Worm (Caenorhabditis elegans): ENCODE results near the gene clec-1.

The clec-1 gene

DNA sequence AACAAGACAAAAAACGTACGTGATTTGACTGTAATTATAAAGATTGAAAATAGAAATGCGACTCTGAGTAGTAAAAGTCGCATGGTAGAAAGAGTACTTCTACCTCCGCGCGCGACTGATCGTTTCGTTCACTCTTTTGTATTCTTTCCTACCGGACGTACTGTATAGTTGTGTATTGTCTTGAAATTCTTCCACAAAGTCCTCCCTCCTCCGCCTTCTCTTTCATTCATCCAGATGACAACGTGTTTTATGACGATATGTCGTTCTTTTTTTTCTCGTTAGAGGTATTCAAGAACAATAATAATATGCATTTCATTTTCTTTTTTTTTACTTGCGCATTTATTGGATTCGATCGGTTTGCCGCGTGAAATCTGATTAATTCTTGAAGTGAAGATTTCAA lies 26.5 kb downstream of the clec-1 start, which contains the start of gene K09H11.4:
Gene K09H11.4, minus strand, starts transcription at position 101 of the 400 bp plus-strand sequence.
- TF ChIP-seq zag-1 (tag; optimal IDR thresholded peaks at IDR 0.05) (no peak), nhr-67 (tag; optimal IDR thresholded peaks at IDR 0.05) (no peak), lin-15B (tag; optimal IDR thresholded peaks at IDR 0.05) (no peak), elt-2 (tag; optimal IDR thresholded peaks at IDR 0.05) (no peak), fkh-2 (tag; optimal IDR thresholded peaks at IDR 0.05) (no peak), elt-3 (tag; optimal IDR thresholded peaks at IDR 0.05) (no peak), eor-1 (tag; optimal IDR thresholded peaks at IDR 0.05) (no peak), egl-5 (tag; optimal IDR thresholded peaks at IDR 0.05) (no peak), nhr-11 (tag; optimal IDR thresholded peaks at IDR 0.05) (no peak), ceh-9 (tag; optimal IDR thresholded peaks at IDR 0.05) (no peak), egl-27 (tag; optimal IDR thresholded peaks at IDR 0.05) (no peak), nhr-77 (tag; optimal IDR thresholded peaks at IDR 0.05) (no peak)

DNA sequence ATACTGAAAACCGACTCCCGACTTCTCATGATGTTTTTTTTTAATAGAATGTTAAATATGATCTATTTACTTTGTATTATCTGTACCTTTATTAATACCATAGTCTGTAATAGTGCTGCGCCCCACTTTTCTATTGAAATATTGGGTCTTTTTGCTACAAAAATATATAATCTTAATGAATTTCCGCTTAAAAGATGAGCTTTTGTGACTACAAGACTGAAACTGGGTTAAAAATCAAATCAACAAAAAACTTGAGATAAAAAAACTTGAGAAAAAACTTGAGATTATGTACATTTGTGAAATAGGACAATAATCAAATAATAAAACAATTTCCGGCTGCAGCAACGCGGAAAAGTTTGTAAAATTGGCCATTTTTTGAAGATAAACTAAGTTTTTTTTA lies 30.8 kb downstream of the clec-1 start, which contains the start of gene K09H11.15:
Gene K09H11.15, minus strand, starts transcription at position 101 of the 400 bp plus-strand sequence.
- TF ChIP-seq tbx-2 (tag; optimal IDR thresholded peaks at IDR 0.05) (no peak), pha-4 (tag; optimal IDR thresholded peaks at IDR 0.05) (no peak), R02D3.7 (tag; optimal IDR thresholded peaks at IDR 0.05) (no peak), nhr-76 (tag; optimal IDR thresholded peaks at IDR 0.05) (no peak), fkh-2 (tag; optimal IDR thresholded peaks at IDR 0.05) (no peak), nhr-237 (tag; optimal IDR thresholded peaks at IDR 0.05) (no peak), ceh-16 (tag; optimal IDR thresholded peaks at IDR 0.05) (no peak)

DNA sequence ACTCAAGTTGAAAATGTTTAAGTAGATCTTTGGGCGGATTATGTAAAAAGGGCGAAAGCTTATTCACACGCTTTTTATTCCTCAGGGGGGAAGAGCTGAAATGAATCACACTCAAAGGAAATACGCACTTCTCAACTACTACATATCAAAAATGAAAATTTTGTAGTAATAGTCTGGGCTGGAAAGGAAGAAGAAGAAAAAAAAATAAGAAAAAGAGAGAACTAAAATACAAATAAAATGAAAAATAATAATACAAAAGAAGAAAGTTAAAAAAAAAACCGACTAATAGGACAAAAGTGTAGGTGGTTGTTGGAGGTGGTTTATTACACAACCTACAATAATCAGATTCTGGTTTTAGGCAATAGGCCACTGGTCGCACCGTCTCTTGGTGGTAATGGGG lies 36.1 kb downstream of the clec-1 start, which contains the start of gene K09H11.6:
Gene K09H11.6, minus strand, starts transcription at position 101 of the 400 bp plus-strand sequence.
- TF ChIP-seq fkh-10 (GFP tag; optimal IDR thresholded peaks at IDR 0.05) (no peak), nfya-1 (tag; optimal IDR thresholded peaks at IDR 0.05; ENCODE audit: insufficient read depth) (peak; percentile 4), ceh-16 (tag; optimal IDR thresholded peaks at IDR 0.05) (no peak)

DNA sequence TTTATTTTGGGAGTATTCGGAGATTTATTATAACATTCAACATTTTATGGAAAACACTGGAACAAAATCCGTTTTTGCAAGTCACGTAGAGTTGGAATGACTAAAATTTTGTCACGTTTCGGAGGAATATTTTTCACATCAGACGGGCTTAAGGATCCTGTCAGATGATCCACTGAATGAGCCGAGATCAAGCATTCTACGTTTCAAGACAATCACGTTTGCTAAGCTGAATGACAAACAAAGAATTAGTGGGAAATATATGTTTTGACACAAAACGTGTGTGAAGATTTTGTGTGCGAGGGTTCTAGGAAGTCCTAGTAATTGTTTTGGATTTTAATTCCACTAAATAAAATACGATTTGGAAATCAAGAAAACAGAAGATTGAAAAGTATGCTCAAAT lies 39.5 kb downstream of the clec-1 start:
- TF ChIP-seq ceh-9 (tag; optimal IDR thresholded peaks at IDR 0.05) (no peak), daf-12 (tag; optimal IDR thresholded peaks at IDR 0.05) (no peak), egl-5 (tag; optimal IDR thresholded peaks at IDR 0.05) (no peak), aly-2 (tag; optimal IDR thresholded peaks at IDR 0.05) (no peak), nhr-237 (tag; optimal IDR thresholded peaks at IDR 0.05) (no peak), ceh-28 (tag; optimal IDR thresholded peaks at IDR 0.05) (no peak), nhr-23 (tag; optimal IDR thresholded peaks at IDR 0.05) (no peak), snpc-4 (tag; optimal IDR thresholded peaks at IDR 0.05) (no peak), jun-1 (tag; optimal IDR thresholded peaks at IDR 0.05) (no peak), nhr-76 (tag; optimal IDR thresholded peaks at IDR 0.05) (no peak), nhr-12 (tag; optimal IDR thresholded peaks at IDR 0.05) (no peak)

DNA sequence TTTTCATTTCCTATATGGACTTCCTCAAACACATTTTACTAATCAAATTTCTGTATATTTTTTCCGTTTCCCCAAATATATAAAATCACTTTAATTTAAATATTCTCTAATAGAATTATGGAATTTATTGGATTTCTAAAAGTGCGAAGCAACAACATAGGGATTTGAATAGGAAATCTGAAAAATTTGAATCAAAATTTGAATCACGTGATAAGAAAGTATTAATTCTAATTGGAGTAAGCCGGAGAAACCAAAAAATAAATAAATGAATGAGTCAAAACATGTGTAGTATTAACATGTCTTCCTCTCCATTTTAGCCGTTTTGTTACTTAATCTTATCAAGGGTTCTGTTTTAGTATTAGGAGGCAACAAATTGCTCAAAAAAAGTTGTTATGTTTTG lies 41.3 kb downstream of the clec-1 start:
- TF ChIP-seq pha-4 (tag; optimal IDR thresholded peaks at IDR 0.05) = no peak
- no peak for TF ChIP-seq nhr-43 (tag; optimal IDR thresholded peaks at IDR 0.05; ENCODE audit: poor library complexity, severe bottlenecking)
- TF ChIP-seq fkh-2 (tag; optimal IDR thresholded peaks at IDR 0.05) = no peak

DNA sequence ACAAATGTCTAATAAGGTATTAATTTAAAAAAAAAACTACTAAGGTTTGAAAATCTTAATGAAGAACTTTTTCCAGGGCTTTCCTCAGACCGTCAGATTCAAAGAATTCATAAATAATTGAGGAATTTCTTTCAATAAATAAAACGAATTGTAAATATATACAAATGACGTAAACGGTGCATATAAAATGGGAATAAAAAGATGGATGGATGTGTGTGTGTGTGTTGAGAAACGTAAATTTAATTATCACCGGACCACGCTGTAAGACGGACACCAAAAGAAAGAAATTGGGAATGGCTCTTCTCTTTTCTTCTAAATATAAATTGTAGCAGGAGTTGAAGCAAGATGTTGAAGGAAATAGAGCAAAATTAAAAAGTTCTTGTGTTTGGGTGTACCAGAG lies 46.3 kb downstream of the clec-1 start:
- TF ChIP-seq ceh-82 (tag; optimal IDR thresholded peaks at IDR 0.05) (no peak), elt-3 (tag; optimal IDR thresholded peaks at IDR 0.05) (no peak), jun-1 (tag; optimal IDR thresholded peaks at IDR 0.05) (no peak), ceh-16 (tag; optimal IDR thresholded peaks at IDR 0.05) (no peak), fos-1 (tag; optimal IDR thresholded peaks at IDR 0.05) (no peak), unc-39 (tag; optimal IDR thresholded peaks at IDR 0.05) (no peak), elt-1 (tag; optimal IDR thresholded peaks at IDR 0.05) (no peak), ztf-4 (tag; optimal IDR thresholded peaks at IDR 0.05) (no peak), ZK546.5 (tag; optimal IDR thresholded peaks at IDR 0.05) (no peak), nfya-1 (tag; optimal IDR thresholded peaks at IDR 0.05; ENCODE audit: insufficient read depth) (no peak), daf-12 (tag; optimal IDR thresholded peaks at IDR 0.05) (no peak), nhr-12 (tag; optimal IDR thresholded peaks at IDR 0.05) (no peak), ztf-11 (tag; optimal IDR thresholded peaks at IDR 0.05) (no peak)

All from whole organism, L3 larva.